Worm (Caenorhabditis elegans) whole organism, L1 larva: Measurements from ENCODE around the gene ard-1.

Experiments used
- C16A3.4 ChIP-seq: fragments of 150-350 bp; optimal IDR thresholded peaks from 2 replicates; lab custom pipeline; 2014; ENCODE audit warnings: missing biosample characterization, missing genetic modification characterization
- C34B4.2 ChIP-seq: sonication (generic microtip); optimal IDR thresholded peaks from 2 replicates; lab custom pipeline; 2017; ENCODE audit warnings: mild to moderate bottlenecking, missing genetic modification characterization, missing compliant biosample characterization
- F16B12.6 ChIP-seq: fragments of 150-350 bp; optimal IDR thresholded peaks from 2 replicates; lab custom pipeline; 2014; ENCODE audit warnings: missing biosample characterization, missing genetic modification characterization
- Y116A8C.19 ChIP-seq: sonication (generic microtip); optimal IDR thresholded peaks from 2 replicates; lab custom pipeline; 2016; ENCODE audit warnings: missing compliant biosample characterization, missing genetic modification characterization, borderline replicate concordance
- alr-1 ChIP-seq: fragments of 200-800 bp; sonication (Bioruptor generic); optimal IDR thresholded peaks from 2 replicates; lab custom pipeline; 2018; ENCODE audit warnings: borderline replicate concordance, mild to moderate bottlenecking, missing genetic modification characterization, missing compliant biosample characterization
- aly-2 ChIP-seq: fragments of 150-350 bp; optimal IDR thresholded peaks from 2 replicates; lab custom pipeline; 2014; ENCODE audit warnings: missing biosample characterization, missing genetic modification characterization
- blmp-1 ChIP-seq: fragments of 150-350 bp; optimal IDR thresholded peaks from 2 replicates; lab custom pipeline; 2014; ENCODE audit warnings: missing biosample characterization, missing genetic modification characterization
- ceh-63 ChIP-seq: fragments of 200-800 bp; sonication (Bioruptor generic); optimal IDR thresholded peaks from 2 replicates; lab custom pipeline; 2018; ENCODE audit warnings: mild to moderate bottlenecking, missing genetic modification characterization, missing compliant biosample characterization
- ceh-8 ChIP-seq: fragments of 200-800 bp; sonication (Bioruptor generic); optimal IDR thresholded peaks from 2 replicates; lab custom pipeline; 2018; ENCODE audit warnings: mild to moderate bottlenecking, missing genetic modification characterization, moderate library complexity, missing compliant biosample characterization
- ceh-90 ChIP-seq: sonication (generic microtip); optimal IDR thresholded peaks from 2 replicates; lab custom pipeline; 2016; ENCODE audit warnings: missing genetic modification characterization, missing compliant biosample characterization
- ces-1 ChIP-seq: fragments of 150-350 bp; optimal IDR thresholded peaks from 2 replicates; lab custom pipeline; 2014; ENCODE audit warnings: missing biosample characterization, missing genetic modification reagents, missing genetic modification characterization
- dpl-1 ChIP-seq, 3 experiments: fragments of 150-350 bp in 2 of 3; sonication (generic microtip) in 1 of 3; optimal IDR thresholded peaks; 2 replicates each; lab custom pipeline; 2014 to 2017; ENCODE audit warnings: missing biosample characterization in 3 of 3, missing genetic modification characterization in 3 of 3, missing genetic modification reagents in 3 of 3
- dsc-1 ChIP-seq: sonication (generic microtip); optimal IDR thresholded peaks from 2 replicates; lab custom pipeline; 2016; ENCODE audit warnings: mild to moderate bottlenecking, missing genetic modification characterization, missing compliant biosample characterization
- efl-1 ChIP-seq, 4 experiments: fragments of 150-350 bp; optimal IDR thresholded peaks in 3 of 4; peaks in 1 of 4; 1 replicate in 1 of 4; 2 replicates in 3 of 4; lab custom pipeline; 2014; ENCODE audit warnings: missing biosample characterization in 2 of 4, missing genetic modification characterization in 2 of 4, missing genetic modification reagents in 2 of 4
- efl-3 ChIP-seq: fragments of 200-800 bp; sonication (Bioruptor generic); optimal IDR thresholded peaks from 2 replicates; lab custom pipeline; 2018; ENCODE audit warnings: mild to moderate bottlenecking, missing genetic modification characterization, missing compliant biosample characterization
- elt-2 ChIP-seq: sonication (generic microtip); optimal IDR thresholded peaks from 2 replicates; lab custom pipeline; 2016; ENCODE audit warnings: missing genetic modification characterization, mild to moderate bottlenecking, inconsistent platforms, missing compliant biosample characterization, missing genetic modification reagents
- elt-3 ChIP-seq, 6 experiments: fragments of 150-350 bp in 1 of 6; sonication (generic microtip); optimal IDR thresholded peaks; 2 replicates each; lab custom pipeline; 2017 to 2018; ENCODE audit warnings: missing biosample characterization in 6 of 6, missing genetic modification characterization in 6 of 6, inconsistent platforms in 1 of 6
- ets-5 ChIP-seq: fragments of 200-800 bp; sonication (Bioruptor generic); IDR thresholded peaks from 2 replicates; pipeline ENCODE4 v1.3.6; 2022; ENCODE audit warnings: missing genetic modification characterization, missing compliant biosample characterization
- fkh-10 ChIP-seq: sonication (generic microtip); optimal IDR thresholded peaks from 2 replicates; lab custom pipeline; 2017; ENCODE audit warnings: missing biosample characterization, missing genetic modification reagents, missing genetic modification characterization
- fkh-4 ChIP-seq: sonication (generic microtip); optimal IDR thresholded peaks from 2 replicates; lab custom pipeline; 2016; ENCODE audit warnings: missing compliant biosample characterization, missing genetic modification characterization, borderline replicate concordance
- hpl-2 ChIP-seq: fragments of 150-350 bp; optimal IDR thresholded peaks from 2 replicates; lab custom pipeline; 2014; ENCODE audit warnings: missing biosample characterization, missing genetic modification reagents, missing genetic modification characterization
- irx-1 ChIP-seq: sonication (generic microtip); optimal IDR thresholded peaks from 2 replicates; lab custom pipeline; 2016; ENCODE audit warnings: missing genetic modification characterization, missing compliant biosample characterization
- isw-1 ChIP-seq: fragments of 200-800 bp; sonication (Bioruptor generic); IDR thresholded peaks from 2 replicates; pipeline ENCODE4 v1.3.6; 2022; ENCODE audit warnings: missing genetic modification characterization, missing compliant biosample characterization
- lin-14 ChIP-seq: fragments of 200-800 bp; sonication (Bioruptor generic); optimal IDR thresholded peaks from 2 replicates; lab custom pipeline; 2018; ENCODE audit warnings: mild to moderate bottlenecking, missing genetic modification characterization, moderate library complexity, missing compliant biosample characterization
- lsy-2 ChIP-seq, 2 experiments: fragments of 150-350 bp; optimal IDR thresholded peaks; 2 replicates each; lab custom pipeline; 2014; ENCODE audit warnings: missing biosample characterization in 2 of 2, missing genetic modification characterization in 2 of 2
- mab-9 ChIP-seq: fragments of 200-800 bp; sonication (Bioruptor generic); IDR thresholded peaks from 2 replicates; pipeline ENCODE4 v1.3.6; 2022; ENCODE audit warnings: missing genetic modification reagents, missing genetic modification characterization, missing compliant biosample characterization
- mdl-1 ChIP-seq, 2 experiments: fragments of 150-350 bp; optimal IDR thresholded peaks; 2 replicates each; lab custom pipeline; 2014 to 2017; ENCODE audit warnings: missing biosample characterization in 2 of 2, missing genetic modification characterization in 2 of 2, inconsistent platforms in 1 of 2
- mep-1 ChIP-seq: fragments of 150-350 bp; optimal IDR thresholded peaks from 2 replicates; lab custom pipeline; 2014; ENCODE audit warnings: missing biosample characterization, missing genetic modification characterization
- nhr-19 ChIP-seq: fragments of 200-800 bp; sonication (Bioruptor generic); conservative IDR thresholded peaks from 2 replicates; pipeline ENCODE4 v1.3.6; 2022; ENCODE audit warnings: missing genetic modification characterization, missing compliant biosample characterization
- nhr-20 ChIP-seq: sonication (generic microtip); optimal IDR thresholded peaks from 2 replicates; lab custom pipeline; 2016; ENCODE audit warnings: mild to moderate bottlenecking, missing genetic modification characterization, missing compliant biosample characterization
- nhr-237 ChIP-seq: fragments of 150-350 bp; optimal IDR thresholded peaks from 2 replicates; lab custom pipeline; 2014; ENCODE audit warnings: missing biosample characterization, missing genetic modification characterization
- nhr-47 ChIP-seq: sonication (generic microtip); optimal IDR thresholded peaks from 2 replicates; lab custom pipeline; 2016; ENCODE audit warnings: mild to moderate bottlenecking, missing genetic modification characterization, moderate library complexity, missing compliant biosample characterization
- nhr-71 ChIP-seq: sonication (generic microtip); optimal IDR thresholded peaks from 2 replicates; lab custom pipeline; 2016; ENCODE audit warnings: mild to moderate bottlenecking, missing genetic modification characterization, moderate library complexity, missing compliant biosample characterization
- nhr-77 ChIP-seq: fragments of 150-350 bp; optimal IDR thresholded peaks from 2 replicates; lab custom pipeline; 2014; ENCODE audit warnings: missing biosample characterization, missing genetic modification characterization
- nhr-84 ChIP-seq: sonication (generic microtip); optimal IDR thresholded peaks from 2 replicates; lab custom pipeline; 2017; ENCODE audit warnings: missing biosample characterization, missing genetic modification characterization
- nhr-90 ChIP-seq: sonication (generic microtip); optimal IDR thresholded peaks from 2 replicates; lab custom pipeline; 2016; ENCODE audit warnings: mild to moderate bottlenecking, missing genetic modification characterization, missing compliant biosample characterization; ENCODE audit not compliant: poor library complexity
- pax-3 ChIP-seq: fragments of 200-800 bp; sonication (Bioruptor generic); optimal IDR thresholded peaks from 2 replicates; lab custom pipeline; 2018; ENCODE audit warnings: mild to moderate bottlenecking, missing genetic modification characterization, moderate library complexity, missing compliant biosample characterization
- pqm-1 ChIP-seq: sonication (generic microtip); optimal IDR thresholded peaks from 3 replicates; lab custom pipeline; 2017; ENCODE audit warnings: missing biosample characterization, missing genetic modification characterization
- skn-1 ChIP-seq: fragments of 150-350 bp; optimal IDR thresholded peaks from 2 replicates; lab custom pipeline; 2014; ENCODE audit warnings: missing biosample characterization, missing genetic modification characterization
- sptf-1 ChIP-seq: fragments of 150-350 bp; optimal IDR thresholded peaks from 2 replicates; lab custom pipeline; 2014; ENCODE audit warnings: missing biosample characterization, missing genetic modification characterization
- swsn-7 ChIP-seq: sonication (generic microtip); optimal IDR thresholded peaks from 2 replicates; lab custom pipeline; 2016; ENCODE audit warnings: missing genetic modification characterization, missing compliant biosample characterization
- tbx-2 ChIP-seq: sonication (generic microtip); optimal IDR thresholded peaks from 2 replicates; lab custom pipeline; 2016; ENCODE audit warnings: missing genetic modification characterization, missing compliant biosample characterization
- tlp-1 ChIP-seq: fragments of 150-350 bp; optimal IDR thresholded peaks from 2 replicates; lab custom pipeline; 2014; ENCODE audit warnings: missing biosample characterization, missing genetic modification characterization
- unc-62 ChIP-seq: fragments of 150-350 bp; optimal IDR thresholded peaks from 2 replicates; lab custom pipeline; 2014; ENCODE audit warnings: missing biosample characterization, missing genetic modification reagents, missing genetic modification characterization
- unc-86 ChIP-seq: sonication (generic microtip); optimal IDR thresholded peaks from 2 replicates; lab custom pipeline; 2016; ENCODE audit warnings: missing genetic modification characterization, missing compliant biosample characterization
- unc-98 ChIP-seq: fragments of 200-800 bp; sonication (Bioruptor generic); IDR thresholded peaks from 2 replicates; pipeline ENCODE4 v1.3.6; 2022; ENCODE audit warnings: missing genetic modification characterization, missing compliant biosample characterization
- xbp-1 ChIP-seq: sonication (generic microtip); optimal IDR thresholded peaks from 2 replicates; lab custom pipeline; 2016; ENCODE audit warnings: missing genetic modification characterization, missing compliant biosample characterization
- zip-4 ChIP-seq: fragments of 200-800 bp; sonication (Bioruptor generic); optimal IDR thresholded peaks from 2 replicates; lab custom pipeline; 2018; ENCODE audit warnings: mild to moderate bottlenecking, missing genetic modification characterization, moderate library complexity, missing compliant biosample characterization
- ztf-11 ChIP-seq, 2 experiments: sonication (generic microtip); optimal IDR thresholded peaks; 2 replicates each; lab custom pipeline; 2016 to 2017; ENCODE audit warnings: missing genetic modification characterization in 2 of 2, missing biosample characterization in 1 of 2, missing compliant biosample characterization in 1 of 2
- ztf-4 ChIP-seq: fragments of 150-350 bp; optimal IDR thresholded peaks from 2 replicates; lab custom pipeline; 2014; ENCODE audit warnings: missing biosample characterization, missing genetic modification characterization

Gene ard-1

ce11 chrIV:11146962-11147470, 15.9 kb downstream of the ard-1 start, which contains the start of gene pigq-1 (continued):
- TF ChIP-seq lsy-2 (tag; optimal IDR thresholded peaks at IDR 0.05; lab: Kevin White, UChicago): peak; percentile 32 to 35
- TF ChIP-seq nhr-90 (tag; lab: Kevin White, UChicago): peak; percentile 55
- TF ChIP-seq nhr-47 (tag; lab: Kevin White, UChicago): peak; percentile 28
- no peak for TF ChIP-seq ztf-11 (tag; optimal IDR thresholded peaks at IDR 0.05; lab: Kevin White, UChicago)
- no peak for TF ChIP-seq ceh-90 (tag; lab: Kevin White, UChicago)
- peak; percentile 6 for TF ChIP-seq pax-3
- TF ChIP-seq ces-1: no peak
- TF ChIP-seq zip-4 (GFP tag; lab: Kevin White, UChicago): no peak
- no peak for TF ChIP-seq fkh-4
- no peak for TF ChIP-seq swsn-7
- no peak for TF ChIP-seq lin-14 (GFP tag; lab: Kevin White, UChicago)
- TF ChIP-seq tlp-1: no peak
- no peak for TF ChIP-seq nhr-237 (tag; lab: Kevin White, UChicago)
- TF ChIP-seq F16B12.6 (tag; lab: Kevin White, UChicago): no peak
- TF ChIP-seq irx-1 (tag; lab: Kevin White, UChicago): no peak
- no peak for TF ChIP-seq C34B4.2 (tag; lab: Kevin White, UChicago)
- TF ChIP-seq, all 84 proteins: peak for 13

ce11 chrIV:11148788-11149366, 17.8 kb downstream of the ard-1 start:
- TF ChIP-seq alr-1 (tag; lab: Kevin White, UChicago) (no peak), skn-1 (tag; lab: Kevin White, UChicago) (peak; percentile 15), efl-1 (optimal IDR thresholded peaks at IDR 0.05; lab: Kevin White, UChicago) (no peak), efl-1 (GFP tag; optimal IDR thresholded peaks at IDR 0.05 in 1 of 2; lab: Kevin White, UChicago) (peak; percentile 4 to 63), xbp-1 (no peak), hpl-2 (no peak), pqm-1 (tag; lab: Kevin White, UChicago) (no peak), isw-1 (GFP tag; lab: Robert Waterston, UW) (no peak), C16A3.4 (tag; lab: Kevin White, UChicago) (no peak), ces-1 (no peak), Y116A8C.19 (tag; lab: Kevin White, UChicago) (no peak), dsc-1 (tag; lab: Kevin White, UChicago) (peak; percentile 54), unc-98 (no peak), efl-3 (GFP tag; lab: Kevin White, UChicago) (no peak), lsy-2 (tag; optimal IDR thresholded peaks at IDR 0.05; lab: Kevin White, UChicago) (no peak), F16B12.6 (tag; lab: Kevin White, UChicago) (peak; percentile 8), blmp-1 (peak; percentile 25), unc-62 (GFP tag; lab: Kevin White, UChicago) (no peak), fkh-4 (peak; percentile 2), ceh-8 (GFP tag; lab: Kevin White, UChicago) (no peak), dpl-1 (GFP tag; optimal IDR thresholded peaks at IDR 0.05; lab: Kevin White, UChicago) (no peak), fkh-10 (GFP tag; lab: Kevin White, UChicago) (no peak), tlp-1 (no peak), sptf-1 (tag; lab: Kevin White, UChicago) (no peak), mab-9 (GFP tag; lab: Robert Waterston, UW) (no peak), mdl-1 (tag; optimal IDR thresholded peaks at IDR 0.05; lab: Kevin White, UChicago) (no peak), nhr-19 (GFP tag; lab: Robert Waterston, UW) (peak; percentile 4; the same call in 1 of the 2 replicates), ztf-4 (tag; lab: Kevin White, UChicago) (no peak), nhr-71 (tag; lab: Kevin White, UChicago) (peak; percentile 25), aly-2 (tag; lab: Kevin White, UChicago) (no peak), nhr-20 (tag; lab: Kevin White, UChicago) (no peak), mep-1 (tag; lab: Kevin White, UChicago) (peak; percentile 5), unc-86 (tag; lab: Kevin White, UChicago) (no peak), tbx-2 (tag; lab: Kevin White, UChicago) (no peak), nhr-77 (tag; lab: Kevin White, UChicago) (no peak), elt-3 (tag; optimal IDR thresholded peaks at IDR 0.05; lab: Kevin White, UChicago) (peak in 1 of 6 experiments; percentile 8), elt-2 (no peak), nhr-84 (tag; lab: Kevin White, UChicago) (no peak), ets-5 (no peak), ceh-63 (GFP tag; lab: Kevin White, UChicago) (no peak)
